Fruit fly (Drosophila melanogaster) whole organism, embryonic: ENCODE measurements around the gene Spase25.

Experiments
- Adf1 ChIP-seq: fragments of 200-800 bp; sonication (Bioruptor generic); IDR thresholded peaks from 2 replicates; pipeline ENCODE4 v1.3.6; 2022; ENCODE audit warnings: missing biosample characterization, missing genetic modification characterization
- Awh ChIP-seq: fragments of 200-800 bp; sonication (Bioruptor generic); IDR thresholded peaks from 2 replicates; pipeline ENCODE4, ENCODE4 v1.3.6; 2022; ENCODE audit warnings: missing biosample characterization, missing genetic modification characterization
- Bdp1 ChIP-seq: fragments of 200-800 bp; sonication (Bioruptor generic); optimal IDR thresholded peaks from 3 replicates; lab custom pipeline; 2016; ENCODE audit warnings: missing biosample characterization, missing genetic modification characterization
- Blimp-1 ChIP-seq: fragments of 200-800 bp; sonication (Bioruptor generic); optimal IDR thresholded peaks from 3 replicates; lab custom pipeline; 2018; ENCODE audit warnings: missing biosample characterization, missing genetic modification characterization, mild to moderate bottlenecking, moderate library complexity, missing genetic modification reagents
- CG11504 ChIP-seq: fragments of 200-800 bp; sonication (Bioruptor generic); optimal IDR thresholded peaks from 3 replicates; lab custom pipeline; 2019; ENCODE audit warnings: missing biosample characterization, mild to moderate bottlenecking, missing genetic modification characterization, moderate library complexity
- CG12391 ChIP-seq: fragments of 200-800 bp; sonication (Bioruptor generic); optimal IDR thresholded peaks from 3 replicates; lab custom pipeline; 2018; ENCODE audit warnings: missing biosample characterization, mild to moderate bottlenecking, missing genetic modification characterization, moderate library complexity
- CG13296 ChIP-seq: fragments of 200-800 bp; sonication (Bioruptor generic); optimal IDR thresholded peaks from 3 replicates; lab custom pipeline; 2018; ENCODE audit warnings: missing biosample characterization, mild to moderate bottlenecking, missing genetic modification characterization
- CG14710 ChIP-seq: fragments of 200-800 bp; sonication (Bioruptor generic); optimal IDR thresholded peaks from 3 replicates; lab custom pipeline; 2019; ENCODE audit warnings: missing biosample characterization, mild to moderate bottlenecking, missing genetic modification characterization, moderate library complexity
- CG14965 ChIP-seq: fragments of 200-800 bp; sonication (Bioruptor generic); optimal IDR thresholded peaks from 2 replicates; lab custom pipeline; 2016; ENCODE audit warnings: missing biosample characterization, missing genetic modification characterization, borderline replicate concordance
- CG15479 ChIP-seq: fragments of 200-800 bp; sonication (Bioruptor generic); optimal IDR thresholded peaks from 3 replicates; lab custom pipeline; 2019; ENCODE audit warnings: missing biosample characterization, mild to moderate bottlenecking, missing genetic modification characterization, moderate library complexity
- CG15514 ChIP-seq: fragments of 200-800 bp; sonication (Bioruptor generic); optimal IDR thresholded peaks from 3 replicates; lab custom pipeline; 2017; ENCODE audit warnings: missing biosample characterization, missing genetic modification characterization, mild to moderate bottlenecking, moderate library complexity, missing genetic modification reagents
- CG1647 ChIP-seq: fragments of 200-800 bp; sonication (Bioruptor generic); optimal IDR thresholded peaks from 3 replicates; lab custom pipeline; 2016; ENCODE audit warnings: missing biosample characterization, missing genetic modification characterization
- CG17612 ChIP-seq: fragments of 200-800 bp; sonication (Bioruptor generic); IDR thresholded peaks from 2 replicates; pipeline ENCODE4 v1.3.6; 2022; ENCODE audit warnings: missing biosample characterization, missing genetic modification characterization
- CG18262 ChIP-seq: fragments of 200-800 bp; optimal IDR thresholded peaks from 3 replicates; lab custom pipeline; 2019; ENCODE audit warnings: missing biosample characterization, mild to moderate bottlenecking, missing genetic modification characterization, moderate library complexity
- CG32767 ChIP-seq: fragments of 200-800 bp; sonication (Bioruptor generic); IDR thresholded peaks from 2 replicates; pipeline ENCODE4 v1.3.6; 2022; ENCODE audit warnings: missing biosample characterization, missing genetic modification characterization
- CG3407 ChIP-seq: fragments of 200-800 bp; sonication (Bioruptor generic); optimal IDR thresholded peaks from 2 replicates; lab custom pipeline; 2018; ENCODE audit warnings: missing biosample characterization, mild to moderate bottlenecking, missing genetic modification characterization
- CG4404 ChIP-seq: fragments of 200-800 bp; sonication (Bioruptor generic); IDR thresholded peaks from 2 replicates; pipeline ENCODE4 v1.3.6; 2022; ENCODE audit warnings: missing biosample characterization, missing genetic modification characterization
- CG6683 ChIP-seq: fragments of 200-800 bp; sonication (Bioruptor generic); optimal IDR thresholded peaks from 2 replicates; lab custom pipeline; 2017; ENCODE audit warnings: missing biosample characterization, mild to moderate bottlenecking, missing genetic modification characterization, missing genetic modification reagents
- CG6765 ChIP-seq: fragments of 200-800 bp; sonication (Bioruptor generic); optimal IDR thresholded peaks from 3 replicates; lab custom pipeline; 2017; ENCODE audit warnings: missing biosample characterization, mild to moderate bottlenecking, missing genetic modification characterization
- CG8359 ChIP-seq: fragments of 200-800 bp; sonication (Bioruptor generic); optimal IDR thresholded peaks from 2 replicates; lab custom pipeline; 2017; ENCODE audit warnings: missing biosample characterization, mild to moderate bottlenecking, missing genetic modification characterization, borderline replicate concordance
- Camta ChIP-seq: fragments of 200-800 bp; sonication (Bioruptor generic); optimal IDR thresholded peaks from 2 replicates; lab custom pipeline; 2016; ENCODE audit warnings: missing biosample characterization, missing genetic modification characterization
- D19B ChIP-seq: fragments of 200-800 bp; sonication (Bioruptor generic); optimal IDR thresholded peaks from 2 replicates; lab custom pipeline; 2017; ENCODE audit warnings: missing biosample characterization, mild to moderate bottlenecking, missing genetic modification characterization
- Doc2 ChIP-seq: fragments of 200-800 bp; sonication (Bioruptor generic); IDR thresholded peaks from 2 replicates; pipeline ENCODE4 v1.3.6; 2022; ENCODE audit warnings: missing biosample characterization, missing genetic modification characterization
- Dref ChIP-seq: fragments of 200-800 bp; sonication (Bioruptor generic); IDR thresholded peaks from 2 replicates; pipeline ENCODE4 v1.3.6; 2022; ENCODE audit warnings: missing biosample characterization, missing genetic modification characterization
- Gug ChIP-seq: fragments of 200-800 bp; sonication (Bioruptor generic); IDR thresholded peaks from 4 replicates; pipeline ENCODE4 v1.3.6; 2022; ENCODE audit warnings: missing biosample characterization, missing genetic modification characterization
- HLHmδ ChIP-seq: fragments of 200-800 bp; sonication (Bioruptor generic); optimal IDR thresholded peaks from 2 replicates; lab custom pipeline; 2018; ENCODE audit warnings: missing biosample characterization, mild to moderate bottlenecking, missing genetic modification characterization, moderate library complexity
- Hey ChIP-seq: fragments of 200-800 bp; sonication (Bioruptor generic); optimal IDR thresholded peaks from 3 replicates; lab custom pipeline; 2018; ENCODE audit warnings: missing biosample characterization, mild to moderate bottlenecking, missing genetic modification characterization
- Hmr ChIP-seq: fragments of 200-800 bp; sonication (Bioruptor generic); optimal IDR thresholded peaks from 3 replicates; lab custom pipeline; 2017; ENCODE audit warnings: mild to moderate bottlenecking, missing biosample characterization, missing genetic modification reagents, missing genetic modification characterization
- NFAT ChIP-seq: fragments of 200-800 bp; sonication (Bioruptor generic); IDR thresholded peaks from 2 replicates; pipeline ENCODE4 v1.3.6; 2022; ENCODE audit warnings: missing biosample characterization, missing genetic modification characterization
- NfI ChIP-seq: fragments of 200-800 bp; sonication (Bioruptor generic); optimal IDR thresholded peaks from 3 replicates; lab custom pipeline; 2018; ENCODE audit warnings: missing biosample characterization, mild to moderate bottlenecking, missing genetic modification characterization, moderate library complexity
- Oli ChIP-seq: fragments of 200-800 bp; sonication (Bioruptor generic); optimal IDR thresholded peaks from 2 replicates; lab custom pipeline; 2018; ENCODE audit warnings: missing biosample characterization, mild to moderate bottlenecking, missing genetic modification characterization, moderate library complexity
- PHDP ChIP-seq: fragments of 200-800 bp; sonication (Bioruptor generic); optimal IDR thresholded peaks from 3 replicates; lab custom pipeline; 2018; ENCODE audit warnings: missing biosample characterization, mild to moderate bottlenecking, missing genetic modification characterization, moderate library complexity
- Rfx ChIP-seq: fragments of 200-800 bp; sonication (Bioruptor generic); IDR thresholded peaks from 2 replicates; pipeline ENCODE4 v1.3.6; 2022; ENCODE audit warnings: missing biosample characterization, missing genetic modification characterization
- Taf1 ChIP-seq: fragments of 200-800 bp; sonication (Bioruptor generic); IDR thresholded peaks from 2 replicates; pipeline ENCODE4 v1.3.6; 2022; ENCODE audit warnings: missing biosample characterization, missing genetic modification characterization
- Xbp1 ChIP-seq: fragments of 200-800 bp; sonication (Bioruptor generic); optimal IDR thresholded peaks from 3 replicates; lab custom pipeline; 2016; ENCODE audit warnings: missing biosample characterization, mild to moderate bottlenecking, missing genetic modification characterization
- ab ChIP-seq: fragments of 200-800 bp; sonication (Bioruptor generic); optimal IDR thresholded peaks from 2 replicates; lab custom pipeline; 2016; ENCODE audit warnings: missing biosample characterization, missing genetic modification characterization
- al ChIP-seq: fragments of 200-800 bp; sonication (Bioruptor generic); IDR thresholded peaks from 2 replicates; pipeline ENCODE4 v1.3.6; 2022; ENCODE audit warnings: missing biosample characterization, missing genetic modification characterization
- amos ChIP-seq: fragments of 200-800 bp; sonication (Bioruptor generic); IDR thresholded peaks from 2 replicates; pipeline ENCODE4 v1.3.6; 2022; ENCODE audit warnings: missing biosample characterization, missing genetic modification characterization; ENCODE audit not compliant: partially characterized antibody
- cwo ChIP-seq: fragments of 200-800 bp; sonication (Bioruptor generic); optimal IDR thresholded peaks from 3 replicates; lab custom pipeline; 2017; ENCODE audit warnings: missing biosample characterization, missing genetic modification characterization, mild to moderate bottlenecking, moderate library complexity, missing genetic modification reagents
- dm ChIP-seq: fragments of 200-800 bp; sonication (Bioruptor generic); optimal IDR thresholded peaks from 3 replicates; lab custom pipeline; 2016; ENCODE audit warnings: missing biosample characterization, missing genetic modification characterization
- dpn ChIP-seq, 2 experiments: fragments of 200-800 bp; sonication (Bioruptor generic); optimal IDR thresholded peaks; 3 replicates each; lab custom pipeline; 2016; ENCODE audit warnings: missing biosample characterization in 2 of 2, missing genetic modification characterization in 2 of 2
- ewg ChIP-seq: fragments of 200-800 bp; sonication (Bioruptor generic); optimal IDR thresholded peaks from 3 replicates; lab custom pipeline; 2017; ENCODE audit warnings: mild to moderate bottlenecking, missing biosample characterization, missing genetic modification reagents, missing genetic modification characterization
- fru ChIP-seq: fragments of >200 bp; optimal IDR thresholded peaks from 2 replicates; lab custom pipeline; 2017
- mam ChIP-seq: fragments of 200-800 bp; sonication (Bioruptor generic); optimal IDR thresholded peaks from 3 replicates; lab custom pipeline; 2016; ENCODE audit warnings: missing biosample characterization, missing genetic modification characterization
- odd ChIP-seq: fragments of 200-800 bp; sonication (Bioruptor generic); optimal IDR thresholded peaks from 2 replicates; lab custom pipeline; 2017; ENCODE audit warnings: missing biosample characterization, mild to moderate bottlenecking, missing genetic modification characterization
- org-1 ChIP-seq: fragments of 200-800 bp; sonication (Bioruptor generic); optimal IDR thresholded peaks from 2 replicates; lab custom pipeline; 2017; ENCODE audit warnings: missing biosample characterization, missing genetic modification characterization
- pnt ChIP-seq: fragments of 200-800 bp; sonication (Bioruptor generic); optimal IDR thresholded peaks from 3 replicates; lab custom pipeline; 2016; ENCODE audit warnings: missing biosample characterization, missing genetic modification characterization
- run ChIP-seq: fragments of 200-800 bp; sonication (Bioruptor generic); optimal IDR thresholded peaks from 3 replicates; lab custom pipeline; 2018; ENCODE audit warnings: missing biosample characterization, mild to moderate bottlenecking, missing genetic modification characterization
- toy ChIP-seq: fragments of 200-800 bp; sonication (Bioruptor generic); IDR thresholded peaks from 2 replicates; pipeline ENCODE4 v1.3.6; 2022; ENCODE audit warnings: missing biosample characterization, missing genetic modification characterization
- tup ChIP-seq: fragments of 200-800 bp; sonication (Bioruptor generic); optimal IDR thresholded peaks from 2 replicates; lab custom pipeline; 2016; ENCODE audit warnings: missing biosample characterization, mild to moderate bottlenecking, missing genetic modification characterization, moderate library complexity

The Spase25 gene

DNA sequence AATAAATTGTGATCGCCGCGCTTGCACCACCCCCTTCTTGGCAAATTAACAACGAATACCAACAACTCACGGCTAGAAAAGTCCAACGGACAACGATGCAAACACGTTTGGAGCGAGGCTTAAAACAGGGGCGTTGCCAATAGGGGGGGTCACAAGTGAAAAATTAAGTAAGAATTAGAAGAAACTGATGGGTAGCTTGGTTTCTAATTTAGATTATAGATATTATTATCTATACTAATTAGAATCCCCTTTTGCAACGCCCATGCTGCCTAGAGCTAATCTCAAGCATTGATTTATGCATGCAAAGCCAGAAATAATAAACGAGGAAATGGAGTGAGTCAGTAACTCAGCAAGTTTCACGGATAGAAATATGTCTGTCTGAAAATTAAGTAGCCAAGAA is 33.4 kb downstream of the Spase25 start (continued):
- TF ChIP-seq Doc2 (GFP tag; lab: Robert Waterston, UW) (no peak), tup (GFP tag; lab: Kevin White, UChicago) (peak; percentile 18), CG18262 (tag; lab: Kevin White, UChicago) (peak; percentile 66), CG12391 (tag; lab: Kevin White, UChicago) (peak; percentile 66), CG32767 (GFP tag; lab: Robert Waterston, UW) (peak; percentile 55; the same call in 1 of the 2 replicates), al (peak; percentile 80), pnt (GFP tag; lab: Kevin White, UChicago) (no peak), NFAT (GFP tag; lab: Robert Waterston, UW) (peak; percentile 88; the same call in 1 of the 2 replicates), Camta (no peak), mam (GFP tag; lab: Kevin White, UChicago) (peak; percentile 45), CG6765 (peak; percentile 55), ewg (GFP tag; lab: Kevin White, UChicago) (peak; percentile 52), org-1 (GFP tag; lab: Kevin White, UChicago) (peak; percentile 53), run (tag; lab: Kevin White, UChicago) (no peak), Blimp-1 (GFP tag; lab: Kevin White, UChicago) (peak; percentile 68), Bdp1 (no peak), toy (GFP tag; lab: Robert Waterston, UW) (no peak), Dref (no peak), fru (no peak), ab (GFP tag; lab: Kevin White, UChicago) (peak; percentile 1), Hey (tag; lab: Kevin White, UChicago) (no peak), HLHmδ (GFP tag; lab: Kevin White, UChicago) (no peak), CG8359 (GFP tag; lab: Kevin White, UChicago) (peak; percentile 50), Hmr (GFP tag; lab: Kevin White, UChicago) (peak; percentile 71), PHDP (tag; lab: Kevin White, UChicago) (peak; percentile 79), Xbp1 (GFP tag; lab: Kevin White, UChicago) (peak; percentile 73), Awh (GFP tag; lab: Robert Waterston, UW) (peak; percentile 75), CG3407 (GFP tag; lab: Kevin White, UChicago) (no peak), Oli (peak; percentile 65), CG15514 (peak; percentile 67), CG14965 (GFP tag; lab: Kevin White, UChicago) (no peak), CG15479 (GFP tag; lab: Kevin White, UChicago) (no peak), cwo (GFP tag; lab: Kevin White, UChicago) (peak; percentile 68), CG6683 (GFP tag; lab: Kevin White, UChicago) (peak; percentile 34), CG11504 (tag; lab: Kevin White, UChicago) (peak; percentile 81), odd (peak; percentile 45), Gug (GFP tag; lab: Robert Waterston, UW) (peak; percentile 74; the same call in 3 of the 4 replicates), Taf1 (GFP tag; lab: Robert Waterston, UW) (peak; percentile 84), D19B (GFP tag; lab: Kevin White, UChicago) (peak; percentile 49), CG13296 (GFP tag; lab: Kevin White, UChicago) (peak; percentile 72), NfI (GFP tag; lab: Kevin White, UChicago) (peak; percentile 78), dm (GFP tag; lab: Kevin White, UChicago) (no peak), Adf1 (GFP tag; lab: Robert Waterston, UW) (peak; percentile 53), CG17612 (peak; percentile 66; the same call in 1 of the 2 replicates), Rfx (GFP tag; lab: Robert Waterston, UW) (peak; percentile 95), dpn (GFP tag; optimal IDR thresholded peaks at IDR 0.05; lab: Kevin White, UChicago) (peak; percentile 36 to 67), CG14710 (peak; percentile 19), amos (no peak), CG4404 (0 out of 2 replicates have a peak, but pooled peaks have one; percentile 45), CG1647 (GFP tag; lab: Kevin White, UChicago) (peak; percentile 0)
